Fruit fly (Drosophila melanogaster) whole organism: ENCODE results near the gene Tg.

Experiments used
- CG8478 ChIP-seq: fragments of >200 bp; optimal IDR thresholded peaks from 2 replicates; lab custom pipeline; 2018; ENCODE audit warnings: inconsistent platforms
- Dll ChIP-seq: fragments of >200 bp; optimal IDR thresholded peaks from 2 replicates; lab custom pipeline; 2017
- EcR ChIP-seq, 2 experiments: fragments of >200 bp; optimal IDR thresholded peaks; 2 replicates each; lab custom pipeline; 2017; ENCODE audit warnings: missing biosample characterization in 2 of 2, missing genetic modification characterization in 2 of 2, missing genetic modification reagents in 2 of 2
- pan ChIP-seq: fragments of >200 bp; optimal IDR thresholded peaks from 2 replicates; lab custom pipeline; 2017
- psq ChIP-seq: fragments of >200 bp; optimal IDR thresholded peaks from 2 replicates; lab custom pipeline; 2017
- usp ChIP-seq: fragments of >200 bp; optimal IDR thresholded peaks from 2 replicates; lab custom pipeline; 2017; ENCODE audit warnings: missing biosample characterization, missing genetic modification characterization, mixed read lengths

DNA sequence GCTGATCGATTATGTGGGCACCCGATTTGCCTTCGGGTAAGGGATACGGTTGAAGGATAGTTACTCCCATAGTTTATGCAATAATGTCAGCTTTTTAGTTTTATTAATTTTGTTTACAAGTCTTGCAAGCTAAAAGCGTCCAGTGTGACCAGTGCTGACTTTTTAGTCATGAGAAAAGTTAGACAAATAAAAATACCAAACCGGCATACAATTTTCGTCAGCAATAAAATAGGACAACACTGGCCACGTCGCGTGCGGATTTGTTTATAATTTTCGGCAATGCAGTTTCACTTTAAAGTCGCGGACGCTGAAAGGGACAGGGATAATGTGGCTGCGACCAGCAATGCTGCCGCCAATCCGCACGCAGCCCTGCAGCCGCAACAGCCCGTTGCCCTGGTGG is 61.5 kb downstream of the Tg start, which contains the start of the genes MED20 and Trf:
- TF ChIP-seq CG8478 (lab: Kevin White, UChicago) (no peak), psq (lab: Kevin White, UChicago) (no peak), usp (GFP tag; lab: Kevin White, UChicago) (no peak), EcR (GFP tag; optimal IDR thresholded peaks at IDR 0.05; lab: Kevin White, UChicago) (no peak), Dll (lab: Kevin White, UChicago) (no peak), pan (lab: Kevin White, UChicago) (no peak)
